Worm (Caenorhabditis elegans) whole organism, young adult: ENCODE data around the gene anmt-2.
A peak's percentile ranks its signal among the peaks of the same experiment; 100 is the strongest.

ENCODE experiments used
- D2030.7 ChIP-seq: fragments of 200-800 bp; sonication (Bioruptor generic); IDR thresholded peaks from 2 replicates; pipeline ENCODE4 v1.3.6; 2022; ENCODE audit warnings: missing genetic modification reagents, missing genetic modification characterization, missing compliant biosample characterization
- F33H1.4 ChIP-seq: fragments of 200-800 bp; sonication (Bioruptor generic); IDR thresholded peaks from 2 replicates; pipeline ENCODE4 v1.3.6; 2022; ENCODE audit warnings: missing genetic modification reagents, missing genetic modification characterization, missing compliant biosample characterization
- K12H6.12 ChIP-seq: fragments of 200-800 bp; sonication (Bioruptor generic); optimal IDR thresholded peaks from 2 replicates; lab custom pipeline; 2018; ENCODE audit warnings: mild to moderate bottlenecking, missing genetic modification characterization, missing compliant biosample characterization
- Y53G8AR.9 ChIP-seq: fragments of 200-800 bp; sonication (Bioruptor generic); conservative IDR thresholded peaks from 2 replicates; pipeline ENCODE4 v1.3.6; 2022; ENCODE audit warnings: missing genetic modification reagents, missing genetic modification characterization, missing compliant biosample characterization
- aptf-3 ChIP-seq: fragments of 200-800 bp; sonication (Bioruptor generic); IDR thresholded peaks from 2 replicates; pipeline ENCODE4 v1.3.6; 2022; ENCODE audit warnings: missing genetic modification characterization, missing compliant biosample characterization
- attf-3 ChIP-seq: fragments of 200-800 bp; sonication (Bioruptor generic); conservative IDR thresholded peaks from 2 replicates; pipeline ENCODE4 v1.3.6; 2022; ENCODE audit warnings: missing genetic modification reagents, missing genetic modification characterization, missing compliant biosample characterization
- attf-6 ChIP-seq: fragments of 200-800 bp; sonication (Bioruptor generic); IDR thresholded peaks from 2 replicates; pipeline ENCODE4 v1.3.6; 2022; ENCODE audit warnings: missing genetic modification reagents, missing genetic modification characterization, missing compliant biosample characterization
- ccch-3 ChIP-seq: fragments of 200-800 bp; sonication (Bioruptor generic); optimal IDR thresholded peaks from 2 replicates; lab custom pipeline; 2018; ENCODE audit warnings: mild to moderate bottlenecking, missing genetic modification characterization, missing compliant biosample characterization
- cebp-1 ChIP-seq, 2 experiments: fragments of 200-800 bp in 1 of 2; sonication (Bioruptor generic) in 1 of 2; sonication (generic microtip) in 1 of 2; IDR thresholded peaks in 1 of 2; optimal IDR thresholded peaks in 1 of 2; 2 replicates each; pipeline versions ENCODE4 v1.3.6 to Lab custom; 2017 to 2022; ENCODE audit warnings: missing compliant biosample characterization in 2 of 2, missing genetic modification characterization in 2 of 2, mild to moderate bottlenecking in 1 of 2, missing genetic modification reagents in 1 of 2, moderate library complexity in 1 of 2
- ceh-58 ChIP-seq: fragments of 200-800 bp; sonication (Bioruptor generic); IDR thresholded peaks from 2 replicates; pipeline ENCODE4 v1.3.6; 2022; ENCODE audit warnings: missing genetic modification characterization, missing compliant biosample characterization
- ceh-79 ChIP-seq: sonication (generic microtip); optimal IDR thresholded peaks from 2 replicates; lab custom pipeline; 2017; ENCODE audit warnings: mild to moderate bottlenecking, missing genetic modification characterization, missing compliant biosample characterization
- chd-7 ChIP-seq: sonication (generic microtip); optimal IDR thresholded peaks from 2 replicates; lab custom pipeline; 2016; ENCODE audit warnings: mild to moderate bottlenecking, missing genetic modification characterization, moderate library complexity, missing compliant biosample characterization
- dox-1 ChIP-seq: fragments of 200-800 bp; sonication (Bioruptor generic); IDR thresholded peaks from 2 replicates; pipeline ENCODE4 v1.3.6; 2022; ENCODE audit warnings: missing genetic modification reagents, missing genetic modification characterization, missing compliant biosample characterization
- dpff-1 ChIP-seq: sonication (generic microtip); optimal IDR thresholded peaks from 2 replicates; lab custom pipeline; 2017; ENCODE audit warnings: mild to moderate bottlenecking, missing genetic modification characterization, missing compliant biosample characterization
- efl-1 ChIP-seq: fragments of 150-350 bp; optimal IDR thresholded peaks from 2 replicates; lab custom pipeline; 2014; ENCODE audit warnings: missing biosample characterization, missing genetic modification reagents, missing genetic modification characterization
- egrh-3 ChIP-seq: fragments of 200-800 bp; sonication (Bioruptor generic); IDR thresholded peaks from 2 replicates; pipeline ENCODE4 v1.3.6; 2022; ENCODE audit warnings: missing genetic modification reagents, missing genetic modification characterization, missing compliant biosample characterization
- fkh-3 ChIP-seq: sonication (generic microtip); optimal IDR thresholded peaks from 2 replicates; lab custom pipeline; 2016; ENCODE audit warnings: mild to moderate bottlenecking, missing genetic modification characterization, missing compliant biosample characterization
- hlh-26 ChIP-seq: fragments of 200-800 bp; sonication (Bioruptor generic); conservative IDR thresholded peaks from 2 replicates; pipeline ENCODE4 v1.3.6; 2022; ENCODE audit warnings: missing genetic modification reagents, missing genetic modification characterization, missing compliant biosample characterization
- hmg-1.2 ChIP-seq: fragments of 200-800 bp; sonication (Bioruptor generic); IDR thresholded peaks from 2 replicates; pipeline ENCODE4 v1.3.6; 2022; ENCODE audit warnings: missing genetic modification reagents, missing genetic modification characterization, missing compliant biosample characterization
- hsf-1 ChIP-seq: fragments of 200-800 bp; sonication (Bioruptor generic); IDR thresholded peaks from 2 replicates; pipeline ENCODE4 v1.3.6; 2022; ENCODE audit warnings: missing genetic modification reagents, missing genetic modification characterization, missing compliant biosample characterization
- lin-35 ChIP-seq, 3 experiments: fragments of 150-350 bp in 2 of 3; sonication (generic microtip) in 1 of 3; optimal IDR thresholded peaks; 2 replicates each; lab custom pipeline; 2014 to 2018; ENCODE audit warnings: missing biosample characterization in 3 of 3, missing genetic modification characterization in 3 of 3, missing genetic modification reagents in 3 of 3
- lin-54 ChIP-seq: fragments of 200-800 bp; sonication (Bioruptor generic); optimal IDR thresholded peaks from 2 replicates; lab custom pipeline; 2018; ENCODE audit warnings: mild to moderate bottlenecking, missing genetic modification characterization, missing compliant biosample characterization
- madf-6 ChIP-seq: fragments of 200-800 bp; sonication (Bioruptor generic); IDR thresholded peaks from 2 replicates; pipeline ENCODE4 v1.3.6; 2022; ENCODE audit warnings: missing genetic modification reagents, missing genetic modification characterization, missing compliant biosample characterization
- nhr-179 ChIP-seq: sonication (generic microtip); optimal IDR thresholded peaks from 2 replicates; lab custom pipeline; 2016; ENCODE audit warnings: mild to moderate bottlenecking, missing genetic modification characterization, missing compliant biosample characterization
- nhr-80 ChIP-seq: sonication (generic microtip); optimal IDR thresholded peaks from 2 replicates; lab custom pipeline; 2016; ENCODE audit warnings: missing genetic modification characterization, missing compliant biosample characterization
- pbrm-1 ChIP-seq: fragments of 200-800 bp; sonication (Bioruptor generic); IDR thresholded peaks from 2 replicates; pipeline ENCODE4 v1.3.6; 2022; ENCODE audit warnings: missing genetic modification reagents, missing genetic modification characterization, missing compliant biosample characterization
- rcor-1 ChIP-seq: fragments of 200-800 bp; sonication (Bioruptor generic); IDR thresholded peaks from 2 replicates; pipeline ENCODE4 v1.3.6; 2022; ENCODE audit warnings: missing genetic modification reagents, missing genetic modification characterization, missing compliant biosample characterization
- repo-1 ChIP-seq: sonication (generic microtip); optimal IDR thresholded peaks from 2 replicates; lab custom pipeline; 2017; ENCODE audit warnings: mild to moderate bottlenecking, missing genetic modification characterization, missing compliant biosample characterization
- rpc-1 ChIP-seq, 2 experiments: fragments of 150-350 bp in 1 of 2; sonication (generic microtip) in 1 of 2; optimal IDR thresholded peaks; 2 replicates each; lab custom pipeline; 2014 to 2018; ENCODE audit warnings: missing biosample characterization in 1 of 2, missing genetic modification characterization in 1 of 2, missing genetic modification reagents in 1 of 2, missing genotype in 1 of 2
- snpc-1.3 ChIP-seq: sonication (generic microtip); optimal IDR thresholded peaks from 2 replicates; lab custom pipeline; 2017; ENCODE audit warnings: missing genetic modification characterization, mild to moderate bottlenecking, missing compliant biosample characterization, antibody characterized with exemption, moderate library complexity, missing genotype, missing genetic modification reagents; ENCODE audit not compliant: insufficient read depth
- snpc-4 ChIP-seq, 5 experiments: fragments of 150-350 bp in 1 of 5; sonication (generic microtip) in 4 of 5; optimal IDR thresholded peaks; 2 replicates each; lab custom pipeline; 2014 to 2018; ENCODE audit warnings: missing genetic modification characterization in 5 of 5, missing biosample characterization in 3 of 5, antibody characterized with exemption in 2 of 5, mild to moderate bottlenecking in 2 of 5, missing compliant biosample characterization in 2 of 5, missing genotype in 2 of 5, moderate library complexity in 2 of 5, missing genetic modification reagents in 1 of 5
- tbp1 ChIP-seq: fragments of 200-800 bp; sonication (Bioruptor generic); optimal IDR thresholded peaks from 2 replicates; lab custom pipeline; 2018; ENCODE audit warnings: mild to moderate bottlenecking, missing genetic modification characterization, missing compliant biosample characterization
- unc-130 ChIP-seq: sonication (generic microtip); optimal IDR thresholded peaks from 2 replicates; lab custom pipeline; 2016; ENCODE audit warnings: missing genetic modification reagents, missing genetic modification characterization, missing compliant biosample characterization
- zfh-2 ChIP-seq: fragments of 200-800 bp; sonication (Bioruptor generic); conservative IDR thresholded peaks from 2 replicates; pipeline ENCODE4 v1.3.6; 2022; ENCODE audit warnings: missing genetic modification reagents, missing genetic modification characterization, missing compliant biosample characterization
- ztf-18 ChIP-seq: sonication (generic microtip); optimal IDR thresholded peaks from 2 replicates; lab custom pipeline; 2016; ENCODE audit warnings: missing genotype, mild to moderate bottlenecking, missing genetic modification characterization, missing compliant biosample characterization
- ztf-22 ChIP-seq: fragments of 200-800 bp; sonication (Bioruptor generic); optimal IDR thresholded peaks from 2 replicates; lab custom pipeline; 2018; ENCODE audit warnings: mild to moderate bottlenecking, missing genetic modification characterization, moderate library complexity, missing compliant biosample characterization
- ztf-26 ChIP-seq: sonication (generic microtip); optimal IDR thresholded peaks from 2 replicates; lab custom pipeline; 2017; ENCODE audit warnings: missing genetic modification characterization, missing compliant biosample characterization
- ztf-28 ChIP-seq: fragments of 200-800 bp; sonication (Bioruptor generic); IDR thresholded peaks from 2 replicates; pipeline ENCODE4 v1.3.6; 2022; ENCODE audit warnings: missing genetic modification reagents, missing genetic modification characterization, missing compliant biosample characterization

Gene anmt-2

ce11 chrIII:6173020-6173597, 15.6 kb upstream of the anmt-2 start, which contains the start of the genes abcf-3 and F42A10.5 (continued):
- TF ChIP-seq D2030.7 (GFP tag; lab: Robert Waterston, UW) (peak; percentile 41; the same call in 1 of the 2 replicates), Y53G8AR.9 (GFP tag; lab: Robert Waterston, UW) (0 out of 2 replicates have a peak, but pooled peaks have one; percentile 58), F33H1.4 (GFP tag; lab: Robert Waterston, UW) (peak; percentile 58), pbrm-1 (GFP tag; lab: Robert Waterston, UW) (peak; percentile 41; the same call in 1 of the 2 replicates), ztf-26 (tag; lab: Kevin White, UChicago) (no peak), dpff-1 (tag; lab: Kevin White, UChicago) (no peak), snpc-1.3 (tag; lab: Kevin White, UChicago) (peak; percentile 67), snpc-4 (GFP tag; optimal IDR thresholded peaks at IDR 0.05; lab: Kevin White, UChicago) (peak; percentile 20), snpc-4 (tag; optimal IDR thresholded peaks at IDR 0.05; lab: Kevin White, UChicago) (peak in 2 of 4 experiments; percentile 1 to 21), madf-6 (GFP tag; lab: Robert Waterston, UW) (peak; percentile 55; the same call in 1 of the 2 replicates), ceh-79 (tag; lab: Kevin White, UChicago) (no peak), cebp-1 (GFP tag; IDR thresholded peaks at IDR 0.05; lab: Robert Waterston, UW) (no peak), cebp-1 (tag; optimal IDR thresholded peaks at IDR 0.05; lab: Kevin White, UChicago) (peak; percentile 93), efl-1 (peak; percentile 23), zfh-2 (GFP tag; lab: Robert Waterston, UW) (no peak), attf-3 (GFP tag; lab: Robert Waterston, UW) (0 out of 2 replicates have a peak, but pooled peaks have one; percentile 12), lin-54 (GFP tag; lab: Kevin White, UChicago) (peak; percentile 64), rcor-1 (GFP tag; lab: Robert Waterston, UW) (0 out of 2 replicates have a peak, but pooled peaks have one; percentile 31), ztf-18 (tag; lab: Kevin White, UChicago) (peak; percentile 94), unc-130 (GFP tag; lab: Kevin White, UChicago) (no peak), nhr-80 (tag; lab: Kevin White, UChicago) (peak; percentile 41)

- TF ChIP-seq chd-7 (tag; lab: Kevin White, UChicago): peak; percentile 14
- TF ChIP-seq ccch-3 (GFP tag; lab: Kevin White, UChicago): no peak
- TF ChIP-seq ztf-28 (GFP tag; lab: Robert Waterston, UW): no peak
- TF ChIP-seq ceh-58 (GFP tag; lab: Robert Waterston, UW): no peak
- TF ChIP-seq ztf-26 (tag; lab: Kevin White, UChicago): no peak
- TF ChIP-seq ztf-22: no peak
- peak; percentile 84 for TF ChIP-seq hsf-1
- no peak for TF ChIP-seq zfh-2 (GFP tag; lab: Robert Waterston, UW)
- TF ChIP-seq hlh-26: no peak
- peak; percentile 51 for TF ChIP-seq rpc-1 (optimal IDR thresholded peaks at IDR 0.05; lab: Kevin White, UChicago)
- TF ChIP-seq rpc-1 (tag; optimal IDR thresholded peaks at IDR 0.05; lab: Kevin White, UChicago): no peak
- TF ChIP-seq fkh-3 (tag; lab: Kevin White, UChicago): no peak
- peak; percentile 7; the same call in 1 of the 2 replicates for TF ChIP-seq dox-1
- TF ChIP-seq lin-35 (GFP tag; optimal IDR thresholded peaks at IDR 0.05; lab: Kevin White, UChicago): peak in 1 of 3 experiments; percentile 30
- no peak for TF ChIP-seq aptf-3 (GFP tag; lab: Robert Waterston, UW)
- TF ChIP-seq hmg-1.2 (GFP tag; lab: Robert Waterston, UW): peak; percentile 95
- TF ChIP-seq egrh-3 (GFP tag; lab: Robert Waterston, UW): 0 out of 2 replicates have a peak, but pooled peaks have one; percentile 20
- TF ChIP-seq K12H6.12 (tag; lab: Kevin White, UChicago): peak; percentile 12
- TF ChIP-seq cebp-1 (GFP tag; IDR thresholded peaks at IDR 0.05; lab: Robert Waterston, UW): no peak
- peak; percentile 24 for TF ChIP-seq cebp-1 (tag; optimal IDR thresholded peaks at IDR 0.05; lab: Kevin White, UChicago)
- TF ChIP-seq tbp1: peak; percentile 4
- no peak for TF ChIP-seq nhr-179 (tag; lab: Kevin White, UChicago)
- no peak for TF ChIP-seq attf-6 (GFP tag; lab: Robert Waterston, UW)
- no peak for TF ChIP-seq repo-1 (tag; lab: Kevin White, UChicago)
- no peak for TF ChIP-seq F33H1.4 (GFP tag; lab: Robert Waterston, UW)
Measured at ce11 chrIII:6170038-6170437, 12.5 kb upstream of the anmt-2 start.
